Worm (Caenorhabditis elegans) whole organism, midembryonic: ENCODE results near the gene lsy-13.

Experiments
- med-1 ChIP-seq: sonication (generic microtip); optimal IDR thresholded peaks from 2 replicates; lab custom pipeline; 2017; ENCODE audit warnings: missing genetic modification characterization, mild to moderate bottlenecking, missing compliant biosample characterization, antibody characterized with exemption, missing genetic modification reagents; ENCODE audit not compliant: insufficient read depth
- ztf-29 ChIP-seq: fragments of 200-800 bp; sonication (Bioruptor generic); IDR thresholded peaks from 2 replicates; pipeline ENCODE4 v1.3.6; 2022; ENCODE audit warnings: missing genetic modification reagents, missing genetic modification characterization, missing compliant biosample characterization

DNA sequence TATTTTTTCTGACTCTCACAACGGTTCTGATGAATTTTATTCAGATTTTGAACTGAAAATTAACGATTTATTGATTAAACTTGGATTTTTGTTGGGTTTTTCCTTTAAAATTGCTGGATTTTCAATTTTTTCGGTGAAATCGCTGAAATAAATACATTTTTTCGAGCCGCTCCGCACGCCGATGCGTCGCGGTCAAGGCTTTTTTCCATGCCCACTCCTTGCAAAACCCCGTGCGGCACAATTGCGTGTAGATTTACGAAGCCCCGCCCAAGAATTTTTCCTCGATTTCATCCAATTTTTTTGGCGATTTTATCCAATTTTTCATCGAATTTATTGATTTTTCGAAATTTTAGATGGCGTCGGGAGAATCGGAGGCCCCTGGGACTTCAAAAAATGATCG lies 1.8 kb downstream of the lsy-13 start, which contains the start of gene gtsf-1:
- TF ChIP-seq med-1 (GFP tag; lab: Kevin White, UChicago) (peak; percentile 62), ztf-29 (GFP tag; lab: Robert Waterston, UW) (peak; percentile 70)
